Fruit fly (Drosophila melanogaster) whole organism, pupa: ENCODE data around the gene CG14931.

Experiments
- CG10348 ChIP-seq: fragments of 200-800 bp; sonication (Bioruptor generic); IDR thresholded peaks from 2 replicates; pipeline ENCODE4 v1.3.6; 2022; ENCODE audit warnings: missing biosample characterization, missing genetic modification characterization
- CG14655 ChIP-seq: fragments of 200-800 bp; sonication (Bioruptor generic); optimal IDR thresholded peaks from 3 replicates; lab custom pipeline; 2017; ENCODE audit warnings: mild to moderate bottlenecking, missing biosample characterization, missing genetic modification reagents, missing genetic modification characterization
- CG17806 ChIP-seq: fragments of 200-800 bp; sonication (Bioruptor generic); optimal IDR thresholded peaks from 2 replicates; lab custom pipeline; 2018; ENCODE audit warnings: missing biosample characterization, mild to moderate bottlenecking, missing genetic modification characterization, moderate library complexity

DNA sequence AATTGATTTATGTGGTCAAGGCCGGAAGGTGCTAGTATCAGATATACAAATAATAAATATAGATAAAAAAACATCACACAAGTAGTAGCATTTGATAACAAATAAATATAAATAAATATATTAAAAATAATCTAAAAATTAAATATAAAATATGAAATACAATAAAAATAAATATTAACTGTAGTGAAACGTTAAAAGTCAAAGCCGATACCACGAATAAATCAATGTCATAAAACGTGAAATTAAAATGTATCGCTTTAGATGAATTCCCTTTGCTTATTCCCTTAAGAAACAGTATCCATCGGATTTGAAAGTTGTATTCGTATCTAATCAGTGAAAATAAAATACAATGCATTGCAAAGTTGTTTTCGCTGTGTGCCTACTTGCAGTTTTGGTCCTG, 46.2 kb downstream of the CG14931 start, which contains the start of gene CG45012:
- no peak for TF ChIP-seq CG10348
- TF ChIP-seq CG14655, result no peak
- no peak for TF ChIP-seq CG17806 (tag; lab: Kevin White, UChicago)
